Worm (Caenorhabditis elegans): ENCODE measurements around the gene mstr-2.

Gene mstr-2

ce11 chrIII:4428797-4429196, 40.1 kb upstream of the mstr-2 start (continued):
- TF ChIP-seq ZK185.1 (tag; optimal IDR thresholded peaks at IDR 0.05; ENCODE audit: poor library complexity, severe bottlenecking) (no peak), rec-8 (tag; optimal IDR thresholded peaks at IDR 0.05) (peak in 1 of 2 experiments; percentile 30), attf-6 (GFP tag; IDR thresholded peaks at IDR 0.05) (no peak), Y56A3A.18 (GFP tag; IDR thresholded peaks at IDR 0.05) (no peak), snpc-1.1 (tag; optimal IDR thresholded peaks at IDR 0.05; ENCODE audit: insufficient read depth) (peak; percentile 57), Y53F4B.3 (GFP tag; IDR thresholded peaks at IDR 0.05) (no peak), tbp1 (GFP tag; optimal IDR thresholded peaks at IDR 0.05) (peak; percentile 88), dox-1 (GFP tag; IDR thresholded peaks at IDR 0.05) (peak; percentile 77), dpff-1 (tag; optimal IDR thresholded peaks at IDR 0.05) (no peak), lin-35 (GFP tag; optimal IDR thresholded peaks at IDR 0.05) (no peak), aptf-3 (GFP tag; IDR thresholded peaks at IDR 0.05) (no peak), Y95B8A.8 (GFP tag; IDR thresholded peaks at IDR 0.05) (no peak), fkh-3 (tag; optimal IDR thresholded peaks at IDR 0.05) (no peak), rcor-1 (GFP tag; IDR thresholded peaks at IDR 0.05) (0 out of 2 replicates have a peak, but pooled peaks have one; percentile 17), F33H1.4 (GFP tag; IDR thresholded peaks at IDR 0.05) (peak; percentile 7; the same call in 1 of the 2 replicates), attf-5 (GFP tag; optimal IDR thresholded peaks at IDR 0.05) (peak; percentile 23), nfyb-1 (GFP tag; IDR thresholded peaks at IDR 0.05) (peak; percentile 73), egl-18 (GFP tag; IDR thresholded peaks at IDR 0.05) (no peak), Y79H2A.3 (GFP tag; conservative IDR thresholded peaks at IDR 0.05) (no peak), ztf-3 (GFP tag; optimal IDR thresholded peaks at IDR 0.05) (no peak), cebp-1 (GFP tag; IDR thresholded peaks at IDR 0.05) (no peak), cebp-1 (tag; optimal IDR thresholded peaks at IDR 0.05) (peak; percentile 46), K12H6.12 (tag; optimal IDR thresholded peaks at IDR 0.05) (no peak), ceh-58 (GFP tag; IDR thresholded peaks at IDR 0.05) (0 out of 2 replicates have a peak, but pooled peaks have one; percentile 57), pbrm-1 (GFP tag; IDR thresholded peaks at IDR 0.05) (peak; percentile 42; the same call in 1 of the 2 replicates), ceh-79 (tag; optimal IDR thresholded peaks at IDR 0.05) (no peak), D2030.7 (GFP tag; IDR thresholded peaks at IDR 0.05) (peak; percentile 67), sdz-38 (tag; optimal IDR thresholded peaks at IDR 0.05) (no peak), nhr-120 (GFP tag; IDR thresholded peaks at IDR 0.05) (no peak), attf-3 (GFP tag; conservative IDR thresholded peaks at IDR 0.05) (no peak), Y53G8AR.9 (GFP tag; conservative IDR thresholded peaks at IDR 0.05) (no peak), unc-130 (GFP tag; optimal IDR thresholded peaks at IDR 0.05) (no peak), T07F8.4 (tag; optimal IDR thresholded peaks at IDR 0.05) (no peak), ztf-28 (GFP tag; IDR thresholded peaks at IDR 0.05) (no peak), F22D6.2 (tag; optimal IDR thresholded peaks at IDR 0.05) (no peak), aptf-2 (GFP tag; conservative IDR thresholded peaks at IDR 0.05) (no peak), ztf-26 (tag; optimal IDR thresholded peaks at IDR 0.05) (no peak), nhr-80 (tag; optimal IDR thresholded peaks at IDR 0.05) (peak; percentile 13), madf-10 (tag; optimal IDR thresholded peaks at IDR 0.05) (no peak), bed-2 (GFP tag; IDR thresholded peaks at IDR 0.05) (no peak), nhr-27 (tag; optimal IDR thresholded peaks at IDR 0.05) (no peak), sea-2 (GFP tag; IDR thresholded peaks at IDR 0.05) (no peak), lin-40 (tag; optimal IDR thresholded peaks at IDR 0.05) (no peak), B0035.1 (tag; optimal IDR thresholded peaks at IDR 0.05) (no peak), F57A8.1 (GFP tag; optimal IDR thresholded peaks at IDR 0.05) (no peak), snpc-4 (GFP tag; optimal IDR thresholded peaks at IDR 0.05) (no peak), snpc-4 (tag; optimal IDR thresholded peaks at IDR 0.05) (peak; percentile 7 to 87 (median 58)), cebp-2 (GFP tag; IDR thresholded peaks at IDR 0.05) (no peak), F57C9.4 (tag; optimal IDR thresholded peaks at IDR 0.05) (no peak), atf-7 (tag; optimal IDR thresholded peaks at IDR 0.05) (no peak)
